Worm (Caenorhabditis elegans): Measurements from ENCODE around the gene ssu-2.
A peak's percentile ranks its signal among the peaks of the same experiment; 100 is the strongest.

Gene ssu-2

ce11 chrIV:14361189-14361588 lies at the start of gene ssu-2:
Gene ssu-2 (plus strand): TSS chrIV:14361247.
- no peak for TF ChIP-seq M03D4.4 (tag; optimal IDR thresholded peaks at IDR 0.05)
- TF ChIP-seq ceh-83 (GFP tag; optimal IDR thresholded peaks at IDR 0.05): no peak
- no peak for TF ChIP-seq mep-1 (tag; optimal IDR thresholded peaks at IDR 0.05)
- TF ChIP-seq lsy-2 (tag; optimal IDR thresholded peaks at IDR 0.05): no peak
- no peak for TF ChIP-seq drap-1 (GFP tag; optimal IDR thresholded peaks at IDR 0.05)

ce11 chrIV:14318054-14318453 lies 43.0 kb upstream of the ssu-2 start:
- TF ChIP-seq pha-4 (tag; optimal IDR thresholded peaks at IDR 0.05) (no peak), flh-1 (GFP tag; optimal IDR thresholded peaks at IDR 0.05) (no peak), nhr-2 (tag; optimal IDR thresholded peaks at IDR 0.05) (no peak), ces-1 (GFP tag; optimal IDR thresholded peaks at IDR 0.05) (no peak), lin-13 (tag; optimal IDR thresholded peaks at IDR 0.05) (no peak)

ce11 chrIV:14321655-14322054 lies 39.4 kb upstream of the ssu-2 start, which contains the start of gene fbxa-126:
Gene fbxa-126 (minus strand): TSS chrIV:14321755.
- TF ChIP-seq bed-3 (GFP tag; optimal IDR thresholded peaks at IDR 0.05) (no peak), unc-62 (GFP tag; optimal IDR thresholded peaks at IDR 0.05) (no peak), nhr-2 (tag; optimal IDR thresholded peaks at IDR 0.05) (no peak), blmp-1 (tag; optimal IDR thresholded peaks at IDR 0.05) (no peak), elt-1 (tag; optimal IDR thresholded peaks at IDR 0.05; ENCODE audit: borderline replicate concordance, insufficient read depth) (no peak), drap-1 (GFP tag; optimal IDR thresholded peaks at IDR 0.05) (no peak), ceh-83 (GFP tag; optimal IDR thresholded peaks at IDR 0.05) (no peak), ceh-43 (GFP tag; optimal IDR thresholded peaks at IDR 0.05) (no peak), flh-1 (GFP tag; optimal IDR thresholded peaks at IDR 0.05) (no peak), lin-13 (tag; optimal IDR thresholded peaks at IDR 0.05) (no peak), cnd-1 (tag; optimal IDR thresholded peaks at IDR 0.05) (no peak), ces-1 (GFP tag; optimal IDR thresholded peaks at IDR 0.05) (no peak), unc-39 (tag; optimal IDR thresholded peaks at IDR 0.05) (no peak), nhr-237 (tag; optimal IDR thresholded peaks at IDR 0.05) (no peak), ceh-39 (tag; optimal IDR thresholded peaks at IDR 0.05) (no peak), sptf-1 (tag; optimal IDR thresholded peaks at IDR 0.05) (no peak), nhr-28 (tag; optimal IDR thresholded peaks at IDR 0.05) (no peak)

- TF ChIP-seq tbx-8 (GFP tag; optimal IDR thresholded peaks at IDR 0.05) (no peak), hlh-1 (tag; optimal IDR thresholded peaks at IDR 0.05) (no peak), M03D4.4 (tag; optimal IDR thresholded peaks at IDR 0.05) (no peak), unc-120 (tag; optimal IDR thresholded peaks at IDR 0.05; ENCODE audit: poor library complexity, severe bottlenecking) (no peak)
These were observed 34.8 kb upstream of the ssu-2 start, which contains the start of gene fbxa-83 for ce11 chrIV:14326283-14326682. Gene fbxa-83 (minus strand): TSS chrIV:14326383.

- TF ChIP-seq ceh-83 (GFP tag; optimal IDR thresholded peaks at IDR 0.05) (no peak), cnd-1 (tag; optimal IDR thresholded peaks at IDR 0.05) (no peak), bed-3 (GFP tag; optimal IDR thresholded peaks at IDR 0.05) (no peak), unc-120 (tag; optimal IDR thresholded peaks at IDR 0.05; ENCODE audit: poor library complexity, severe bottlenecking) (peak; percentile 64), lin-13 (tag; optimal IDR thresholded peaks at IDR 0.05) (no peak), nhr-237 (tag; optimal IDR thresholded peaks at IDR 0.05) (no peak), sptf-1 (tag; optimal IDR thresholded peaks at IDR 0.05) (peak; percentile 39), ces-1 (GFP tag; optimal IDR thresholded peaks at IDR 0.05) (no peak), drap-1 (GFP tag; optimal IDR thresholded peaks at IDR 0.05) (peak; percentile 26), unc-62 (GFP tag; optimal IDR thresholded peaks at IDR 0.05) (no peak), nhr-12 (tag; optimal IDR thresholded peaks at IDR 0.05) (no peak), nhr-76 (tag; optimal IDR thresholded peaks at IDR 0.05) (no peak), elt-1 (tag; optimal IDR thresholded peaks at IDR 0.05; ENCODE audit: borderline replicate concordance, insufficient read depth) (no peak), ztf-11 (tag; optimal IDR thresholded peaks at IDR 0.05) (no peak)
These were observed 34.3 kb upstream of the ssu-2 start for ce11 chrIV:14326694-14327298.

- TF ChIP-seq mep-1 (tag; optimal IDR thresholded peaks at IDR 0.05) (no peak), nhr-2 (tag; optimal IDR thresholded peaks at IDR 0.05) (no peak), flh-1 (GFP tag; optimal IDR thresholded peaks at IDR 0.05) (no peak)
These were observed 26.7 kb upstream of the ssu-2 start, which contains the start of gene Y67A10A.3 for ce11 chrIV:14334359-14334758. Gene Y67A10A.3 (minus strand): TSS chrIV:14334459.
